Fruit fly (Drosophila melanogaster) whole organism, embryonic: ENCODE results near the gene Polr2I.

Experiments
- CG10959 ChIP-seq: fragments of 200-800 bp; sonication (Bioruptor generic); IDR thresholded peaks from 2 replicates; pipeline ENCODE4 v1.3.6; 2022; ENCODE audit warnings: missing biosample characterization, missing genetic modification characterization
- CG11560 ChIP-seq: fragments of 200-800 bp; sonication (Bioruptor generic); IDR thresholded peaks from 3 replicates; pipeline ENCODE4 v1.3.6; 2022; ENCODE audit warnings: missing biosample characterization, missing genetic modification characterization
- CG12942 ChIP-seq: fragments of 200-800 bp; sonication (Bioruptor generic); optimal IDR thresholded peaks from 3 replicates; lab custom pipeline; 2016; ENCODE audit warnings: missing biosample characterization, missing genetic modification characterization
- CG13775 ChIP-seq: fragments of 200-800 bp; sonication (Bioruptor generic); optimal IDR thresholded peaks from 3 replicates; lab custom pipeline; 2017; ENCODE audit warnings: missing biosample characterization, mild to moderate bottlenecking, missing genetic modification characterization
- CG15269 ChIP-seq: fragments of 200-800 bp; sonication (Bioruptor generic); optimal IDR thresholded peaks from 2 replicates; lab custom pipeline; 2018; ENCODE audit warnings: missing biosample characterization, mild to moderate bottlenecking, missing genetic modification characterization, moderate library complexity
- CG16863 ChIP-seq: fragments of 200-800 bp; sonication (Bioruptor generic); optimal IDR thresholded peaks from 3 replicates; lab custom pipeline; 2016; ENCODE audit warnings: missing biosample characterization, missing genetic modification characterization
- CG17359 ChIP-seq: fragments of 200-800 bp; sonication (Bioruptor generic); optimal IDR thresholded peaks from 3 replicates; lab custom pipeline; 2018; ENCODE audit warnings: missing biosample characterization, mild to moderate bottlenecking, missing genetic modification characterization, moderate library complexity
- CG17568 ChIP-seq: fragments of 200-800 bp; sonication (Bioruptor generic); optimal IDR thresholded peaks from 2 replicates; lab custom pipeline; 2018; ENCODE audit warnings: missing biosample characterization, mild to moderate bottlenecking, missing genetic modification characterization, moderate library complexity
- CG17612 ChIP-seq: fragments of 200-800 bp; sonication (Bioruptor generic); IDR thresholded peaks from 2 replicates; pipeline ENCODE4 v1.3.6; 2022; ENCODE audit warnings: missing biosample characterization, missing genetic modification characterization
- CG18011 ChIP-seq: fragments of 200-800 bp; sonication (Bioruptor generic); optimal IDR thresholded peaks from 2 replicates; lab custom pipeline; 2017; ENCODE audit warnings: missing biosample characterization, missing genetic modification characterization, mild to moderate bottlenecking, moderate library complexity, missing genotype
- CG2202 ChIP-seq: fragments of 200-800 bp; sonication (Bioruptor generic); optimal IDR thresholded peaks from 2 replicates; lab custom pipeline; 2018; ENCODE audit warnings: missing biosample characterization, mild to moderate bottlenecking, missing genetic modification characterization
- CG2712 ChIP-seq: fragments of 200-800 bp; optimal IDR thresholded peaks from 3 replicates; lab custom pipeline; 2019; ENCODE audit warnings: missing biosample characterization, mild to moderate bottlenecking, missing genetic modification characterization, moderate library complexity
- CG31224 ChIP-seq: fragments of 200-800 bp; sonication (Bioruptor generic); IDR thresholded peaks from 2 replicates; pipeline ENCODE4 v1.3.6; 2022; ENCODE audit warnings: missing biosample characterization, missing genetic modification characterization
- CG4854 ChIP-seq: fragments of 200-800 bp; sonication (Bioruptor generic); optimal IDR thresholded peaks from 2 replicates; lab custom pipeline; 2016; ENCODE audit warnings: missing biosample characterization, missing genetic modification characterization, inconsistent platforms
- CG7745 ChIP-seq: fragments of 200-800 bp; sonication (Bioruptor generic); optimal IDR thresholded peaks from 2 replicates; lab custom pipeline; 2018; ENCODE audit warnings: missing biosample characterization, mild to moderate bottlenecking, missing genetic modification characterization, moderate library complexity
- CG7839 ChIP-seq: fragments of 200-800 bp; sonication (Bioruptor generic); optimal IDR thresholded peaks from 3 replicates; lab custom pipeline; 2018; ENCODE audit warnings: missing biosample characterization, mild to moderate bottlenecking, missing genetic modification characterization, moderate library complexity
- CG9797 ChIP-seq: fragments of 200-800 bp; sonication (Bioruptor generic); optimal IDR thresholded peaks from 3 replicates; lab custom pipeline; 2018; ENCODE audit warnings: missing biosample characterization, mild to moderate bottlenecking, missing genetic modification characterization
- Camta ChIP-seq: fragments of 200-800 bp; sonication (Bioruptor generic); optimal IDR thresholded peaks from 2 replicates; lab custom pipeline; 2016; ENCODE audit warnings: missing biosample characterization, missing genetic modification characterization
- Dip2 ChIP-seq: fragments of 200-800 bp; sonication (Bioruptor generic); IDR thresholded peaks from 2 replicates; pipeline ENCODE4 v1.3.6; 2022; ENCODE audit warnings: missing biosample characterization, missing genetic modification characterization
- Ets65A ChIP-seq: fragments of 200-800 bp; sonication (Bioruptor generic); peaks from one replicate; lab custom pipeline; 2016; ENCODE audit warnings: missing biosample characterization, missing genetic modification characterization
- Fer3 ChIP-seq: fragments of 200-800 bp; sonication (Bioruptor generic); optimal IDR thresholded peaks from 2 replicates; lab custom pipeline; 2018; ENCODE audit warnings: missing biosample characterization, mild to moderate bottlenecking, missing genetic modification characterization, moderate library complexity
- HmgZ ChIP-seq: fragments of 200-800 bp; sonication (Bioruptor generic); optimal IDR thresholded peaks from 2 replicates; lab custom pipeline; 2018; ENCODE audit warnings: missing biosample characterization, mild to moderate bottlenecking, missing genetic modification characterization
- Hr78 ChIP-seq, 2 experiments: fragments of 200-800 bp in 1 of 2; fragments of >200 bp in 1 of 2; sonication (Bioruptor generic) in 1 of 2; optimal IDR thresholded peaks; 2 replicates each; lab custom pipeline; 2017 to 2019; ENCODE audit warnings: missing biosample characterization in 2 of 2, missing genetic modification characterization in 2 of 2, mild to moderate bottlenecking in 1 of 2, moderate library complexity in 1 of 2
- MBD-R2 ChIP-seq: fragments of 200-800 bp; sonication (Bioruptor generic); IDR thresholded peaks from 2 replicates; pipeline ENCODE4 v1.3.6; 2022; ENCODE audit warnings: missing biosample characterization, missing genetic modification characterization
- NFAT ChIP-seq: fragments of 200-800 bp; sonication (Bioruptor generic); IDR thresholded peaks from 2 replicates; pipeline ENCODE4 v1.3.6; 2022; ENCODE audit warnings: missing biosample characterization, missing genetic modification characterization
- Side ChIP-seq: fragments of 200-800 bp; sonication (Bioruptor generic); optimal IDR thresholded peaks from 2 replicates; lab custom pipeline; 2016; ENCODE audit warnings: missing biosample characterization, missing genetic modification characterization
- ash1 ChIP-seq: fragments of 200-800 bp; sonication (Bioruptor generic); optimal IDR thresholded peaks from 2 replicates; lab custom pipeline; 2018; ENCODE audit warnings: missing biosample characterization, mild to moderate bottlenecking, missing genetic modification characterization
- btn ChIP-seq: fragments of 200-800 bp; sonication (Bioruptor generic); optimal IDR thresholded peaks from 2 replicates; lab custom pipeline; 2016; ENCODE audit warnings: missing biosample characterization, missing genetic modification characterization
- crc ChIP-seq: fragments of 200-800 bp; sonication (Bioruptor generic); optimal IDR thresholded peaks from 2 replicates; lab custom pipeline; 2016; ENCODE audit warnings: missing biosample characterization, missing genetic modification characterization
- fd3F ChIP-seq: fragments of 200-800 bp; sonication (Bioruptor generic); optimal IDR thresholded peaks from 2 replicates; lab custom pipeline; 2018; ENCODE audit warnings: missing biosample characterization, mild to moderate bottlenecking, missing genetic modification characterization, moderate library complexity
- gro ChIP-seq: fragments of 200-800 bp; sonication (Bioruptor generic); optimal IDR thresholded peaks from 2 replicates; lab custom pipeline; 2016; ENCODE audit warnings: missing biosample characterization, missing genetic modification characterization
- nerfin-1 ChIP-seq: fragments of 200-800 bp; sonication (Bioruptor generic); optimal IDR thresholded peaks from 3 replicates; lab custom pipeline; 2019; ENCODE audit warnings: missing biosample characterization, mild to moderate bottlenecking, missing genetic modification characterization, moderate library complexity
- nom ChIP-seq: fragments of 200-800 bp; sonication (Bioruptor generic); optimal IDR thresholded peaks from 2 replicates; lab custom pipeline; 2017; ENCODE audit warnings: missing biosample characterization, missing genetic modification characterization, mild to moderate bottlenecking, moderate library complexity, missing genetic modification reagents
- org-1 ChIP-seq: fragments of 200-800 bp; sonication (Bioruptor generic); optimal IDR thresholded peaks from 2 replicates; lab custom pipeline; 2017; ENCODE audit warnings: missing biosample characterization, missing genetic modification characterization
- pb ChIP-seq: fragments of 200-800 bp; sonication (Bioruptor generic); optimal IDR thresholded peaks from 3 replicates; lab custom pipeline; 2016; ENCODE audit warnings: missing biosample characterization, missing genetic modification characterization
- pnt ChIP-seq: fragments of 200-800 bp; sonication (Bioruptor generic); optimal IDR thresholded peaks from 3 replicates; lab custom pipeline; 2016; ENCODE audit warnings: missing biosample characterization, missing genetic modification characterization
- prd ChIP-seq, 3 experiments: fragments of >200 bp in 2 of 3; fragments of 200-800 bp in 1 of 3; sonication (Bioruptor generic) in 1 of 3; optimal IDR thresholded peaks in 2 of 3; IDR thresholded peaks in 1 of 3; 2 replicates in 2 of 3; 3 replicates in 1 of 3; pipeline versions ENCODE4 v1.3.6 to Lab custom; 2017 to 2022; ENCODE audit warnings: missing biosample characterization in 1 of 3, missing genetic modification characterization in 1 of 3
- pum ChIP-seq: fragments of 200-800 bp; sonication (Bioruptor generic); optimal IDR thresholded peaks from 2 replicates; lab custom pipeline; 2016; ENCODE audit warnings: missing biosample characterization, missing genetic modification characterization
- scrt ChIP-seq: fragments of 200-800 bp; sonication (Bioruptor generic); optimal IDR thresholded peaks from 2 replicates; lab custom pipeline; 2018; ENCODE audit warnings: missing biosample characterization, mild to moderate bottlenecking, missing genetic modification characterization, moderate library complexity
- sqz ChIP-seq: fragments of 200-800 bp; sonication (Bioruptor generic); optimal IDR thresholded peaks from 3 replicates; lab custom pipeline; 2018; ENCODE audit warnings: missing biosample characterization, mild to moderate bottlenecking, missing genetic modification characterization
- stwl ChIP-seq: fragments of 200-800 bp; sonication (Bioruptor generic); optimal IDR thresholded peaks from 3 replicates; lab custom pipeline; 2018; ENCODE audit warnings: missing biosample characterization, mild to moderate bottlenecking, missing genetic modification characterization, moderate library complexity
- z ChIP-seq: fragments of 200-800 bp; sonication (Bioruptor generic); IDR thresholded peaks from 3 replicates; pipeline ENCODE4 v1.3.6; 2022; ENCODE audit warnings: missing biosample characterization, missing genetic modification characterization

Gene Polr2I

DNA sequence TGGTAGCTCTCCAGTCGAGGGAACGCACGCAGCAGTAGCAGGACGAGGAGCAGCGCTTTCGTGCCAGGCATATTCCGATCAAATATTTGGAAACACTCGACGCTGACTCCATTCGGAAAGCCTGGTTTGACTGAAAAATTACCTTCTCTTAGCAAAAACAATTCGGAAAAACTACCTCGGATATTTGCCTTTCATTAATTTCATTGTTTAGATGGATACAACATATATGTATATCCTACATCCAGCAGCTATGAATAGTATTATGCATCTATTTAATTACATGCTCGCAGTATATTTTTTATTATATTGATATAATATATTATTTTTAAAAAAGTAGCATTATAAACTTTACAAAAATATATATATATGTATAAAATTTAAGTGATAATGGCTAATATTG is 47.8 kb upstream of the Polr2I start, which contains the start of gene CG14840:
Gene CG14840 (minus strand): TSS at position 101 of the 400 bp plus-strand sequence.
- TF ChIP-seq sqz (GFP tag; lab: Kevin White, UChicago) = no peak
- TF ChIP-seq CG17359 = no peak
- no peak for TF ChIP-seq CG18011
- TF ChIP-seq CG11560 (tag; lab: Robert Waterston, UW) = no peak

DNA sequence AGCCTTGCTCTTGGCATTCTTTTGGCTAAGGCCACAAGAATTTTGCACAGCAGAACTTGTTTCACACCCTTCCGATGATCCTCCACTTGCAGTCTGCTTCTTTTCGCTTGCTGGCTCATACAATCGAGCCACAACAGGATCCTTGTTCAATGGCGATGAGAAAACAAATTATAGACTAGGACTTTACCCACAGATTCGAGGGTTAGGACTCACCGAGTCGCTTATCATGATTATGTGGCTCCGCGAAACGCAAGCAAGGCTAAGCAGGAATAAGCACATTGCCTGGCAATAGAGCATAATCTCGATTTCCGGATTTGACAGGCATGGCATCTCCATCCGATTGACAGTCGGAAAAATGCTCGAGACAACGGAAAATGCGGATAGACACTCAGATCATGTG is 46.8 kb upstream of the Polr2I start, which contains the start of the genes CG14839 and CG14841:
Gene CG14839 (plus strand): TSS at position 301 of the 400 bp plus-strand sequence.
Gene CG14841 (minus strand): TSS at position 332 of the 400 bp plus-strand sequence.
- TF ChIP-seq Dip2 (no peak), Ets65A (GFP tag; lab: Kevin White, UChicago) (peak; percentile 73), CG12942 (GFP tag; lab: Kevin White, UChicago) (no peak), ash1 (no peak)

DNA sequence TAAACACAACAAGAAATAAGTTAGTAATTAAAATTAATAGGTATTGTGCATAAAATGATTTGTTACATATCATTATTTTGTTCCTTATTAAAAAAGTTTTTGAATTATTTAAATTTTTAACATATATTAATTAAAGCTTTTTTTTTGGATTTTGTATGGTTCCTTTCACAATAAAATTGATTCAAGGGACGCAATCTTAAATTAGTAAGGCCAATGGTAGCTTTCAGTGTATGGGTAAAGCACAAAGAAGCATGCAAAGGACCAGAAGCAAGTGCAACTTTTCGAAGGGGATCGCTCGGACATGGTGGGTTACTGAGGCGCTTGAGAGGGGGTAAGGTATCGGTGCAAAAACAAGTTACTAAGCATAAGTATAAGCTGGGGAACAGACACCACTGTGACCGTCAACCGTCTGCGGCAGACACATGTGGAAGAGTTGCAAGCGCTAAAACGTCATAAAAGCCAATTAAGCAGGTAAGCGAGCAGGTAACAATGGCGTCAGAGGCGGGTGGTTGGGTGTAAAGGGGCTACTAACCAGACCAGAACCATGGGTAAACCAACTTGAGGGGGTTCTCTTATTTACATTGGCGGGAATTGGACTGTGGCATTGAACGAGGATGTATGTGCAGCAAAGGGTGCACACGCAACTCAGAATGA is 33.2 kb upstream of the Polr2I start:
- peak; percentile 43 for TF ChIP-seq nom (GFP tag; lab: Kevin White, UChicago)
- TF ChIP-seq prd (optimal IDR thresholded peaks at IDR 0.05; lab: Kevin White, UChicago) = no peak
- no peak for TF ChIP-seq prd (GFP tag; IDR thresholded peaks at IDR 0.05; lab: Robert Waterston, UW)

DNA sequence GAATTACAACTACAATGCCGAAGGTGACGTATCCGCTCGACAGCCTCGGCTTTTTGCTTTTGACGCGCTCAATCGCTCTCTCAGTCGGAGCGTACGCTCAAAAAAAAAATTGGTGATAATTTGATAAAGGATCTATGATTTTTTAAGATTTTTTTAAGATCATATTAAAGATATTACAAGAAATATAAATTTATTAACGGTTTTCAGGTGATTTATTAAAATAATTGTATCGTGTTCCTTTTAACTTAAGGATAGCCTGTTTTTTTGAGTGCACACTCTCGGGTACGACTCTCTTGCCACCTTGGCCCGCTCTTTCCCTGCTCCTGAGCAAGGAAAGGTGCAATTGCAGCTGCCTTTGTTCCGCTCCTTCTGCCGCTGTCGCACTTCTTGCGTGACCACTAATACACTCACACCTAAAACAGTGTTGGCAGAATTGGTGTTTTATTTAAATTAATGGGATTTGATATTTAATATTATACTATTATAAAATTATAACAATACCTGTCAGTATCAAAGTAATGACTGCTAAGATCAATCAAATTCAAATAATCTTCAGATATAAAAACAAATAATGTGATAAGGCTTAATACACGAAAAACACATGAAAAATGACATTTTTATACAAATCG is 30.9 kb upstream of the Polr2I start:
- TF ChIP-seq stwl (tag; lab: Kevin White, UChicago) (no peak), crc (no peak), CG11560 (tag; lab: Robert Waterston, UW) (0 out of 3 replicates have a peak, but pooled peaks have one; percentile 39), z (GFP tag; lab: Robert Waterston, UW) (peak; percentile 62; the same call in 2 of the 3 replicates), CG9797 (GFP tag; lab: Kevin White, UChicago) (peak; percentile 3), pb (GFP tag; lab: Kevin White, UChicago) (no peak), pum (peak; percentile 37), fd3F (no peak), Fer3 (tag; lab: Kevin White, UChicago) (no peak), btn (GFP tag; lab: Kevin White, UChicago) (no peak), CG2202 (tag; lab: Kevin White, UChicago) (peak; percentile 78), CG2712 (tag; lab: Kevin White, UChicago) (peak; percentile 92), CG31224 (peak; percentile 63), MBD-R2 (GFP tag; lab: Robert Waterston, UW) (peak; percentile 30; the same call in 1 of the 2 replicates), NFAT (GFP tag; lab: Robert Waterston, UW) (peak; percentile 40; the same call in 1 of the 2 replicates), CG17612 (GFP tag; lab: Robert Waterston, UW) (0 out of 2 replicates have a peak, but pooled peaks have one; percentile 40), CG4854 (GFP tag; lab: Kevin White, UChicago) (no peak), CG13775 (GFP tag; lab: Kevin White, UChicago) (peak; percentile 84), org-1 (GFP tag; lab: Kevin White, UChicago) (peak; percentile 65), CG15269 (no peak), scrt (GFP tag; lab: Kevin White, UChicago) (no peak), CG7745 (peak; percentile 18), CG17568 (GFP tag; lab: Kevin White, UChicago) (no peak), pnt (GFP tag; lab: Kevin White, UChicago) (no peak), CG7839 (peak; percentile 86), gro (no peak), Side (no peak), Camta (GFP tag; lab: Kevin White, UChicago) (peak; percentile 7), HmgZ (tag; lab: Kevin White, UChicago) (peak; percentile 64), Hr78 (GFP tag; optimal IDR thresholded peaks at IDR 0.05; lab: Kevin White, UChicago) (no peak), CG16863 (GFP tag; lab: Kevin White, UChicago) (peak; percentile 28), nerfin-1 (tag; lab: Kevin White, UChicago) (peak; percentile 60), CG10959 (GFP tag; lab: Robert Waterston, UW) (peak; percentile 83)
